Fruit fly (Drosophila melanogaster) whole organism, embryonic: ENCODE data around the gene CG31103.

ENCODE experiments used
- Awh ChIP-seq: fragments of 200-800 bp; sonication (Bioruptor generic); IDR thresholded peaks from 2 replicates; pipeline ENCODE4, ENCODE4 v1.3.6; 2022; ENCODE audit warnings: missing biosample characterization, missing genetic modification characterization
- Bteb2 ChIP-seq: fragments of 200-800 bp; sonication (Bioruptor generic); optimal IDR thresholded peaks from 2 replicates; lab custom pipeline; 2016; ENCODE audit warnings: missing biosample characterization, missing genetic modification characterization
- CG10543 ChIP-seq: fragments of 200-800 bp; sonication (Bioruptor generic); optimal IDR thresholded peaks from 3 replicates; lab custom pipeline; 2017; ENCODE audit warnings: missing biosample characterization, mild to moderate bottlenecking, missing genetic modification characterization, moderate library complexity
- CG10654 ChIP-seq: fragments of 200-800 bp; sonication (Bioruptor generic); optimal IDR thresholded peaks from 2 replicates; lab custom pipeline; 2016; ENCODE audit warnings: missing biosample characterization, missing genetic modification characterization
- CG11085 ChIP-seq: fragments of 200-800 bp; sonication (Bioruptor generic); IDR thresholded peaks from 2 replicates; pipeline ENCODE4 v1.3.6; 2022; ENCODE audit warnings: missing biosample characterization, missing genetic modification characterization
- CG11695 ChIP-seq: fragments of 200-800 bp; sonication (Bioruptor generic); IDR thresholded peaks from 3 replicates; pipeline ENCODE4 v1.3.6; 2022; ENCODE audit warnings: missing biosample characterization, missing genetic modification characterization
- CG11723 ChIP-seq: fragments of 200-800 bp; sonication (Bioruptor generic); optimal IDR thresholded peaks from 2 replicates; lab custom pipeline; 2017; ENCODE audit warnings: missing biosample characterization, mild to moderate bottlenecking, missing genetic modification characterization
- CG12299 ChIP-seq: fragments of 200-800 bp; sonication (Bioruptor generic); optimal IDR thresholded peaks from 2 replicates; lab custom pipeline; 2018; ENCODE audit warnings: missing biosample characterization, mild to moderate bottlenecking, missing genetic modification characterization
- CG14860 ChIP-seq: fragments of 200-800 bp; sonication (Bioruptor generic); IDR thresholded peaks from 3 replicates; pipeline ENCODE4 v1.3.6; 2022; ENCODE audit warnings: missing biosample characterization, missing genetic modification characterization; ENCODE audit not compliant: partially characterized antibody
- CG14965 ChIP-seq: fragments of 200-800 bp; sonication (Bioruptor generic); optimal IDR thresholded peaks from 2 replicates; lab custom pipeline; 2016; ENCODE audit warnings: missing biosample characterization, missing genetic modification characterization, borderline replicate concordance
- CG18262 ChIP-seq: fragments of 200-800 bp; optimal IDR thresholded peaks from 3 replicates; lab custom pipeline; 2019; ENCODE audit warnings: missing biosample characterization, mild to moderate bottlenecking, missing genetic modification characterization, moderate library complexity
- CG1832 ChIP-seq: fragments of 200-800 bp; sonication (Bioruptor generic); optimal IDR thresholded peaks from 2 replicates; lab custom pipeline; 2017; ENCODE audit warnings: missing biosample characterization, mild to moderate bottlenecking, missing genetic modification characterization, inconsistent platforms
- CG18764 ChIP-seq: fragments of 200-800 bp; sonication (Bioruptor generic); optimal IDR thresholded peaks from 3 replicates; lab custom pipeline; 2016; ENCODE audit warnings: missing biosample characterization, missing genetic modification characterization
- CG2129 ChIP-seq: fragments of 200-800 bp; sonication (Bioruptor generic); IDR thresholded peaks from 2 replicates; pipeline ENCODE4 v1.3.6; 2022; ENCODE audit warnings: missing biosample characterization, missing genetic modification characterization; ENCODE audit not compliant: partially characterized antibody
- CG3065 ChIP-seq: fragments of 200-800 bp; sonication (Bioruptor generic); optimal IDR thresholded peaks from 2 replicates; lab custom pipeline; 2016; ENCODE audit warnings: missing biosample characterization, missing genetic modification characterization
- CG31388 ChIP-seq: fragments of 200-800 bp; sonication (Bioruptor generic); optimal IDR thresholded peaks from 2 replicates; lab custom pipeline; 2016; ENCODE audit warnings: missing biosample characterization, missing genetic modification characterization
- CG3407 ChIP-seq: fragments of 200-800 bp; sonication (Bioruptor generic); optimal IDR thresholded peaks from 2 replicates; lab custom pipeline; 2018; ENCODE audit warnings: missing biosample characterization, mild to moderate bottlenecking, missing genetic modification characterization
- CG42726 ChIP-seq: fragments of 200-800 bp; sonication (Bioruptor generic); IDR thresholded peaks from 2 replicates; pipeline ENCODE4 v1.3.6; 2022; ENCODE audit warnings: missing biosample characterization, missing genetic modification characterization; ENCODE audit not compliant: partially characterized antibody
- CG4730 ChIP-seq: fragments of 200-800 bp; sonication (Bioruptor generic); IDR thresholded peaks from 2 replicates; pipeline ENCODE4 v1.3.6; 2022; ENCODE audit warnings: missing biosample characterization, missing genetic modification characterization
- CG5245 ChIP-seq: fragments of 200-800 bp; sonication (Bioruptor generic); optimal IDR thresholded peaks from 3 replicates; lab custom pipeline; 2016; ENCODE audit warnings: missing biosample characterization, missing genetic modification characterization
- CG6765 ChIP-seq: fragments of 200-800 bp; sonication (Bioruptor generic); optimal IDR thresholded peaks from 3 replicates; lab custom pipeline; 2017; ENCODE audit warnings: missing biosample characterization, mild to moderate bottlenecking, missing genetic modification characterization
- CTCF ChIP-seq: fragments of 200-800 bp; sonication (Bioruptor generic); optimal IDR thresholded peaks from 2 replicates; lab custom pipeline; 2017; ENCODE audit warnings: missing biosample characterization, mild to moderate bottlenecking, missing genetic modification characterization, moderate library complexity
- CrebB ChIP-seq: fragments of 200-800 bp; sonication (Bioruptor generic); optimal IDR thresholded peaks from 3 replicates; lab custom pipeline; 2018; ENCODE audit warnings: missing biosample characterization, mild to moderate bottlenecking, missing genetic modification characterization
- D ChIP-seq, 2 experiments: fragments of 200-800 bp in 1 of 2; fragments of >200 bp in 1 of 2; sonication (Bioruptor generic) in 1 of 2; optimal IDR thresholded peaks; 2 replicates in 1 of 2; 3 replicates in 1 of 2; lab custom pipeline; 2017; ENCODE audit warnings: mild to moderate bottlenecking in 1 of 2, missing biosample characterization in 1 of 2, missing genetic modification characterization in 1 of 2, missing genetic modification reagents in 1 of 2
- D19A ChIP-seq: fragments of 200-800 bp; optimal IDR thresholded peaks from 3 replicates; lab custom pipeline; 2019; ENCODE audit warnings: missing biosample characterization, mild to moderate bottlenecking, missing genetic modification characterization, moderate library complexity
- H2.0 ChIP-seq: fragments of 200-800 bp; sonication (Bioruptor generic); IDR thresholded peaks from 2 replicates; pipeline ENCODE4 v1.3.6; 2022; ENCODE audit warnings: missing biosample characterization, missing genetic modification characterization
- HHEX ChIP-seq: fragments of 200-800 bp; sonication (Bioruptor generic); optimal IDR thresholded peaks from 3 replicates; lab custom pipeline; 2017; ENCODE audit warnings: missing biosample characterization, mild to moderate bottlenecking, missing genetic modification characterization, missing genetic modification reagents
- Hr51 ChIP-seq, 2 experiments: fragments of 200-800 bp; sonication (Bioruptor generic); optimal IDR thresholded peaks; 2 replicates in 1 of 2; 3 replicates in 1 of 2; lab custom pipeline; 2016 to 2018; ENCODE audit warnings: missing biosample characterization in 2 of 2, missing genetic modification characterization in 2 of 2, mild to moderate bottlenecking in 1 of 2, moderate library complexity in 1 of 2
- MESR4 ChIP-seq: fragments of 200-800 bp; sonication (Bioruptor generic); optimal IDR thresholded peaks from 2 replicates; lab custom pipeline; 2018; ENCODE audit warnings: missing biosample characterization, mild to moderate bottlenecking, missing genetic modification characterization, moderate library complexity
- Pdp1 ChIP-seq, 2 experiments: fragments of 200-800 bp; sonication (Bioruptor generic); optimal IDR thresholded peaks; 3 replicates each; lab custom pipeline; 2016; ENCODE audit warnings: missing biosample characterization in 2 of 2, missing genetic modification characterization in 2 of 2, mild to moderate bottlenecking in 1 of 2, moderate library complexity in 1 of 2
- Sin3A ChIP-seq: fragments of >200 bp; optimal IDR thresholded peaks from 2 replicates; lab custom pipeline; 2018
- Six4 ChIP-seq: fragments of 200-800 bp; sonication (Bioruptor generic); optimal IDR thresholded peaks from 2 replicates; lab custom pipeline; 2016; ENCODE audit warnings: missing biosample characterization, missing genetic modification characterization
- Sox100B ChIP-seq: fragments of 200-800 bp; sonication (Bioruptor generic); optimal IDR thresholded peaks from 3 replicates; lab custom pipeline; 2018; ENCODE audit warnings: missing biosample characterization, mild to moderate bottlenecking, missing genetic modification characterization
- abd-A ChIP-seq: fragments of 200-800 bp; sonication (Bioruptor generic); optimal IDR thresholded peaks from 3 replicates; lab custom pipeline; 2019; ENCODE audit warnings: missing biosample characterization, mild to moderate bottlenecking, missing genetic modification characterization, moderate library complexity
- btn ChIP-seq: fragments of 200-800 bp; sonication (Bioruptor generic); optimal IDR thresholded peaks from 2 replicates; lab custom pipeline; 2016; ENCODE audit warnings: missing biosample characterization, missing genetic modification characterization
- caup ChIP-seq: fragments of 200-800 bp; sonication (Bioruptor generic); optimal IDR thresholded peaks from 3 replicates; lab custom pipeline; 2017; ENCODE audit warnings: missing biosample characterization, mild to moderate bottlenecking, missing genetic modification characterization, moderate library complexity; ENCODE audit not compliant: severe bottlenecking
- en ChIP-seq: fragments of 200-800 bp; sonication (Bioruptor generic); optimal IDR thresholded peaks from 2 replicates; lab custom pipeline; 2016; ENCODE audit warnings: missing biosample characterization, missing genetic modification characterization
- fd102C ChIP-seq: fragments of 200-800 bp; sonication (Bioruptor generic); optimal IDR thresholded peaks from 2 replicates; lab custom pipeline; 2018; ENCODE audit warnings: missing biosample characterization, mild to moderate bottlenecking, missing genetic modification characterization, moderate library complexity
- gcm2 ChIP-seq: fragments of 200-800 bp; sonication (Bioruptor generic); optimal IDR thresholded peaks from 2 replicates; lab custom pipeline; 2016; ENCODE audit warnings: missing biosample characterization, missing genetic modification characterization
- gfzf ChIP-seq: fragments of 200-800 bp; sonication (Bioruptor generic); optimal IDR thresholded peaks from 2 replicates; lab custom pipeline; 2016; ENCODE audit warnings: missing biosample characterization, mild to moderate bottlenecking, missing genetic modification characterization, moderate library complexity
- hbn ChIP-seq: fragments of 200-800 bp; sonication (Bioruptor generic); IDR thresholded peaks from 2 replicates; pipeline ENCODE4 v1.3.6; 2022; ENCODE audit warnings: missing biosample characterization, missing genetic modification characterization; ENCODE audit not compliant: partially characterized antibody
- lov ChIP-seq, 2 experiments: fragments of 200-800 bp in 1 of 2; fragments of >200 bp in 1 of 2; sonication (Bioruptor generic) in 1 of 2; IDR thresholded peaks in 1 of 2; optimal IDR thresholded peaks in 1 of 2; 2 replicates in 1 of 2; 3 replicates in 1 of 2; pipeline versions ENCODE4 v1.3.6 to Lab custom; 2017 to 2022; ENCODE audit warnings: missing biosample characterization in 1 of 2, missing genetic modification characterization in 1 of 2
- repo ChIP-seq: fragments of 200-800 bp; sonication (Bioruptor generic); optimal IDR thresholded peaks from 2 replicates; lab custom pipeline; 2016; ENCODE audit warnings: missing biosample characterization, missing genetic modification characterization
- row ChIP-seq: fragments of 200-800 bp; sonication (Bioruptor generic); IDR thresholded peaks from 3 replicates; pipeline ENCODE4 v1.3.6; 2022; ENCODE audit warnings: missing biosample characterization, missing genetic modification characterization
- run ChIP-seq: fragments of 200-800 bp; sonication (Bioruptor generic); optimal IDR thresholded peaks from 3 replicates; lab custom pipeline; 2018; ENCODE audit warnings: missing biosample characterization, mild to moderate bottlenecking, missing genetic modification characterization
- slou ChIP-seq: fragments of 200-800 bp; sonication (Bioruptor generic); optimal IDR thresholded peaks from 3 replicates; lab custom pipeline; 2016; ENCODE audit warnings: missing biosample characterization, missing genetic modification characterization
- so ChIP-seq: fragments of 200-800 bp; sonication (Bioruptor generic); IDR thresholded peaks from 3 replicates; pipeline ENCODE4 v1.3.6; 2022; ENCODE audit warnings: missing biosample characterization, missing genetic modification characterization
- stc ChIP-seq: fragments of 200-800 bp; sonication (Bioruptor generic); IDR thresholded peaks from 2 replicates; pipeline ENCODE4 v1.3.6; 2022; ENCODE audit warnings: missing biosample characterization, missing genetic modification characterization
- zen ChIP-seq: fragments of 200-800 bp; sonication (Bioruptor generic); optimal IDR thresholded peaks from 3 replicates; lab custom pipeline; 2018; ENCODE audit warnings: missing biosample characterization, mild to moderate bottlenecking, missing genetic modification characterization, moderate library complexity

The CG31103 gene

dm6 chr3R:25215123-25215522, 4.0 kb upstream of the CG31103 start, which contains the start of gene Saysd1 (continued):
- peak; percentile 29; the same call in 1 of the 2 replicates for TF ChIP-seq CG42726 (GFP tag; lab: Robert Waterston, UW)
- peak in 1 of 2 experiments; percentile 88 for TF ChIP-seq Pdp1 (GFP tag; optimal IDR thresholded peaks at IDR 0.05; lab: Kevin White, UChicago)
- TF ChIP-seq MESR4: peak; percentile 32
- no peak for TF ChIP-seq CG5245 (GFP tag; lab: Kevin White, UChicago)
- TF ChIP-seq Sin3A (lab: Kevin White, UChicago): no peak
- no peak for TF ChIP-seq CrebB (tag; lab: Kevin White, UChicago)
- peak; percentile 13 for TF ChIP-seq Six4 (GFP tag; lab: Kevin White, UChicago)
- TF ChIP-seq CTCF (GFP tag; lab: Kevin White, UChicago): no peak
- no peak for TF ChIP-seq run (tag; lab: Kevin White, UChicago)
- TF ChIP-seq stc: peak; percentile 43; the same call in 1 of the 2 replicates
- TF ChIP-seq Hr51 (GFP tag; optimal IDR thresholded peaks at IDR 0.05; lab: Kevin White, UChicago): peak in 1 of 2 experiments; percentile 11
- no peak for TF ChIP-seq caup (GFP tag; lab: Kevin White, UChicago)
- no peak for TF ChIP-seq D (optimal IDR thresholded peaks at IDR 0.05; lab: Kevin White, UChicago)
- TF ChIP-seq D (GFP tag; optimal IDR thresholded peaks at IDR 0.05; lab: Kevin White, UChicago): no peak
- TF ChIP-seq CG14965 (GFP tag; lab: Kevin White, UChicago): no peak
- TF ChIP-seq CG11085 (GFP tag; lab: Robert Waterston, UW): 0 out of 2 replicates have a peak, but pooled peaks have one; percentile 8
- TF ChIP-seq Bteb2 (GFP tag; lab: Kevin White, UChicago): no peak
- TF ChIP-seq abd-A (tag; lab: Kevin White, UChicago): no peak
- peak; percentile 34; the same call in 1 of the 3 replicates for TF ChIP-seq row (GFP tag; lab: Robert Waterston, UW)
- peak; percentile 41 for TF ChIP-seq CG10543 (GFP tag; lab: Kevin White, UChicago)
- TF ChIP-seq zen: no peak
- no peak for TF ChIP-seq H2.0
- peak; percentile 70 for TF ChIP-seq CG2129 (GFP tag; lab: Robert Waterston, UW)
- TF ChIP-seq CG12299: no peak
- no peak for TF ChIP-seq CG18764 (GFP tag; lab: Kevin White, UChicago)
- TF ChIP-seq gcm2 (GFP tag; lab: Kevin White, UChicago): no peak
- TF ChIP-seq btn (GFP tag; lab: Kevin White, UChicago): no peak
- TF ChIP-seq CG6765 (GFP tag; lab: Kevin White, UChicago): no peak
- TF ChIP-seq CG10654 (GFP tag; lab: Kevin White, UChicago): no peak
- no peak for TF ChIP-seq CG11723 (GFP tag; lab: Kevin White, UChicago)
- TF ChIP-seq CG14860 (GFP tag; lab: Robert Waterston, UW): peak; percentile 80
- TF ChIP-seq CG1832: no peak
- TF ChIP-seq CG11695: 0 out of 3 replicates have a peak, but pooled peaks have one; percentile 34
- TF ChIP-seq so (GFP tag; lab: Robert Waterston, UW): no peak
- TF ChIP-seq CG3065: no peak
- no peak for TF ChIP-seq gfzf (GFP tag; lab: Kevin White, UChicago)
- no peak for TF ChIP-seq CG3407 (GFP tag; lab: Kevin White, UChicago)
- no peak for TF ChIP-seq CG18262 (tag; lab: Kevin White, UChicago)
- TF ChIP-seq fd102C (GFP tag; lab: Kevin White, UChicago): no peak
- TF ChIP-seq D19A (tag; lab: Kevin White, UChicago): no peak
- TF ChIP-seq slou (GFP tag; lab: Kevin White, UChicago): no peak
- no peak for TF ChIP-seq lov (optimal IDR thresholded peaks at IDR 0.05; lab: Kevin White, UChicago)
- TF ChIP-seq lov (GFP tag; IDR thresholded peaks at IDR 0.05; lab: Robert Waterston, UW): no peak
- TF ChIP-seq Awh (GFP tag; lab: Robert Waterston, UW): peak; percentile 28; the same call in 1 of the 2 replicates
- TF ChIP-seq CG31388 (GFP tag; lab: Kevin White, UChicago): no peak
- TF ChIP-seq en (GFP tag; lab: Kevin White, UChicago): no peak
- peak; percentile 24; the same call in 1 of the 2 replicates for TF ChIP-seq CG4730
- peak; percentile 15 for TF ChIP-seq repo (GFP tag; lab: Kevin White, UChicago)
- TF ChIP-seq Sox100B (GFP tag; lab: Kevin White, UChicago): peak; percentile 16
- TF ChIP-seq hbn: peak; percentile 78
- no peak for TF ChIP-seq HHEX (GFP tag; lab: Kevin White, UChicago)
